Fruit fly (Drosophila melanogaster): ENCODE measurements around the gene jv.
A peak's percentile ranks its signal among the peaks of the same experiment; 100 is the strongest.

The jv gene

DNA sequence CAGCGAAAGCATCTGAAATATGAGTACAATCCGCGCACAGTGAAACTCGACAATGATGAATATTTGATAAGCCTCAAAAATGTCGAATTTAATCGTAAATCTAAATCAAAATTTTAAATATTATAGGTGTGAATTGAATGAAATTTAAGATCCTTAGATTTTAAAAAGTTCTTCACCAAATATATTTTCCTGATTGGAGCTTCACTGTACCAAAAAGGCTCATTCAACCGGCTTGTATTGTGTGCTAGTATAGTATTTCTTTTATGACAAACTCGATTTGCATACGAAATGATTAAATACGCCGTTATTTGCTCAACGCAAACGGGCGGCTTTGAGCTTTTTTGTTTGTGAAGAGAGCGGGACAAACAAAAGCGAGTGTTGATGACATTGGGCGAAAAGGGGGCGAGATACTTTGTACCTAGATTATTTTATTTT lies 36.3 kb downstream of the jv start:
- TF ChIP-seq tj (GFP tag; optimal IDR thresholded peaks at IDR 0.05) (peak; percentile 95), CG12768 (GFP tag; optimal IDR thresholded peaks at IDR 0.05) (peak; percentile 91), CG1620 (GFP tag; optimal IDR thresholded peaks at IDR 0.05) (peak; percentile 80), kay (GFP tag; ENCODE audit: borderline replicate concordance) (peak; percentile 99), Crg-1 (GFP tag; optimal IDR thresholded peaks at IDR 0.05) (peak; percentile 72), CG7101 (tag; optimal IDR thresholded peaks at IDR 0.05) (peak; percentile 96), ovo (GFP tag; optimal IDR thresholded peaks at IDR 0.05) (peak; percentile 87), CG7045 (GFP tag; optimal IDR thresholded peaks at IDR 0.05) (peak; percentile 95), CG14711 (tag; optimal IDR thresholded peaks at IDR 0.05) (peak; percentile 92), CG11617 (GFP tag; optimal IDR thresholded peaks at IDR 0.05) (peak; percentile 93), Hr96 (GFP tag; optimal IDR thresholded peaks at IDR 0.05) (peak; percentile 81), CG5204 (GFP tag; optimal IDR thresholded peaks at IDR 0.05) (peak; percentile 91), Mnt (GFP tag; optimal IDR thresholded peaks at IDR 0.05) (peak; percentile 83), cic (GFP tag; optimal IDR thresholded peaks at IDR 0.05) (peak; percentile 92), Clk (GFP tag; optimal IDR thresholded peaks at IDR 0.05) (peak; percentile 82), toe (GFP tag; optimal IDR thresholded peaks at IDR 0.05) (peak; percentile 90), CG33017 (tag; optimal IDR thresholded peaks at IDR 0.05) (peak; percentile 95), bab1 (GFP tag; optimal IDR thresholded peaks at IDR 0.05) (peak; percentile 92), pad (GFP tag; optimal IDR thresholded peaks at IDR 0.05) (peak; percentile 76), cnc (optimal IDR thresholded peaks at IDR 0.05) (no peak)

DNA sequence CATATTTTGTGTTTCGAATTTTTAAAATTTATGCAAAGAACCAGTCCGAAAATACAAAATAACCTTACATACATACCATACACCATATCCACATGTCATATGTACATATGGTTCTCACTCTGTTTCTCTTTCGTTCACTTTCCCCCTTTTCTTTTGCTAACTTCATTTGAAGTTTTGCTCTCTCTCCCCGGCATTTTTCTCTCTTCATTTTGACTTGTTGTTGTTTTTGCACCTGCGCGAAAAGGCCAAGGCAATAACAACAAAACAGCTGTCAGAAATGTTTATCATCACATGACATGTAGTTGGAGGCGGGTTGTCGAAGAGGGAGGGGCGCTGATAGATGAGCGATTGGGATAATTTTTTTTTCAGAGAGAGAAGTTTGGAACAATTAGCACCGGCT lies 36.9 kb downstream of the jv start:
- no peak for TF ChIP-seq Mnt (GFP tag; optimal IDR thresholded peaks at IDR 0.05)
- no peak for TF ChIP-seq Clk (GFP tag; optimal IDR thresholded peaks at IDR 0.05)
- no peak for TF ChIP-seq CG12768 (GFP tag; optimal IDR thresholded peaks at IDR 0.05)
- no peak for TF ChIP-seq CG14711 (tag; optimal IDR thresholded peaks at IDR 0.05)
- no peak for TF ChIP-seq CG11617 (GFP tag; optimal IDR thresholded peaks at IDR 0.05)
- no peak for TF ChIP-seq CG7101 (tag; optimal IDR thresholded peaks at IDR 0.05)
- no peak for TF ChIP-seq CG33017 (tag; optimal IDR thresholded peaks at IDR 0.05)

DNA sequence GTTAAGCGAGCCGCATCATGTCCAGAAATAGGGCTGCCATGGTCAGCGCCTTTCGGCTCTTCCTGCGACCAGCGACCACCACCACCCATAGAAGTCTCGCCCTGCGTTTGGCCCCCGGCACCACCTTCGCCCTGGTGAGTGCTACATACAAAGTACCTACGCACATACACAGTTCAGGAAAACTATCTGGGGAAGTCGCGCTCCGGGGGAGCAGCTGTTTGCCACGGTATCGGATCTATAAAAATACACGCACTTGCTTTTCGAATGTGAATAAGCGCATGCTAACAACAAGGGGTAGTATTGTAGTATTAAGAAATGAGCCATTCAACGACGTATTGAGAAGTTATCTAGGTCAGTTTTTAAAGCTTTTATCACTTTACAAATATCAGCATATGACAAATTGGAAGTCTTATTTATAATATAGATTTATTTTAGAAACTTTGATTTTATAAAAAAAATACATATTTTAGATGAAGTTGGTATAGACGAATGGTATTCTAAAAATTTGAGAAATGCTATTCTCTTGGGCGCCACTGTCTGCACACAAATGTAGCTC lies 37.4 kb downstream of the jv start:
- TF ChIP-seq Clk (GFP tag; optimal IDR thresholded peaks at IDR 0.05): no peak
- TF ChIP-seq Crg-1 (GFP tag; optimal IDR thresholded peaks at IDR 0.05): no peak
- no peak for TF ChIP-seq bab1 (GFP tag; optimal IDR thresholded peaks at IDR 0.05)
- no peak for TF ChIP-seq CG14711 (tag; optimal IDR thresholded peaks at IDR 0.05)
- TF ChIP-seq CG7045 (GFP tag; optimal IDR thresholded peaks at IDR 0.05): no peak

- peak; percentile 72 for TF ChIP-seq pad (GFP tag; optimal IDR thresholded peaks at IDR 0.05)
- no peak for TF ChIP-seq Hr96 (GFP tag; optimal IDR thresholded peaks at IDR 0.05)
Observed at dm6 chr3L:6550978-6551339, 38.3 kb downstream of the jv start.

DNA sequence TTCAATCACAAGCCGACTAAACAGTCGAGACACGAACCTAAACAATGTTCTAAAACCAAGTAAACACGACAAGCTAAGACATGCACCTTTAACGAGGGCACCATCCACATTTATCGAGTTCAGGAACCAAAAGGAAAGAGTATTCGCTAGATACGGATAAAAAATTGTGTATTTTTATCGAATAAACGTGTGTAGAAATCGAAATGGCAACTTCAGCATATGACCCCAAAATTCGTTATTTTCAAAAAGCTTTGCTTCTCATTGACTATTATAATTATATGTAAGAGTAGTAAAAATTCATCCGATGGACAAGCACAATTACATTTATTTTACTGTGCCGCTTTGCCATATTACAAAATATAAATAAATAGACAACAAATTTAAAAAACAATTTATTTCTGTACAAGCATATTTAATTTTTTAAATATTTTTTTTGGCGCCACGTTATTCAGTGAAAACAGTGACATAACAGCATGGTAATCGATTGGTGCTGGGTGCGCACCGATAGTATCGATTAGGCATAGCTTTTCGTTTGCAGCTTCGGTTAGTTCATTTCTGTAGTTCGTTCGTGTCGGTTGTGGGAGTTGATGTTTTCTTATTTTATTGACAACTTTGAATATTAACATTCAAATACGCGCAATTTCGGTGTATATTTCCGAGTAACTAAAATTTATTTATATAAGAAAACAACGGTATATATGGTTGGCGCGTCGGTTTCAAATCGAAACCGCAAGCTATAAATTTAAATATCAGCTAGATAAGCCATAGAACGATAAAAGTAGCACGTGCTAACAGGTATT lies 38.9 kb downstream of the jv start, which contains the start of gene MCU:
TSS of gene MCU (plus strand) at position 561 of the 800 bp plus-strand sequence.
- no peak for TF ChIP-seq CG33017 (tag; optimal IDR thresholded peaks at IDR 0.05)
- TF ChIP-seq CG14711 (tag; optimal IDR thresholded peaks at IDR 0.05): peak; percentile 13
- peak; percentile 30 for TF ChIP-seq tj (GFP tag; optimal IDR thresholded peaks at IDR 0.05)
- peak; percentile 65 for TF ChIP-seq Mnt (GFP tag; optimal IDR thresholded peaks at IDR 0.05)
- peak; percentile 22 for TF ChIP-seq bab1 (GFP tag; optimal IDR thresholded peaks at IDR 0.05)
- peak; percentile 13 for TF ChIP-seq CG1620 (GFP tag; optimal IDR thresholded peaks at IDR 0.05)
- no peak for TF ChIP-seq CG12768 (GFP tag; optimal IDR thresholded peaks at IDR 0.05)
- peak; percentile 35 for TF ChIP-seq CG5204 (GFP tag; optimal IDR thresholded peaks at IDR 0.05)
- TF ChIP-seq kay (GFP tag; ENCODE audit: borderline replicate concordance): peak; percentile 88

DNA sequence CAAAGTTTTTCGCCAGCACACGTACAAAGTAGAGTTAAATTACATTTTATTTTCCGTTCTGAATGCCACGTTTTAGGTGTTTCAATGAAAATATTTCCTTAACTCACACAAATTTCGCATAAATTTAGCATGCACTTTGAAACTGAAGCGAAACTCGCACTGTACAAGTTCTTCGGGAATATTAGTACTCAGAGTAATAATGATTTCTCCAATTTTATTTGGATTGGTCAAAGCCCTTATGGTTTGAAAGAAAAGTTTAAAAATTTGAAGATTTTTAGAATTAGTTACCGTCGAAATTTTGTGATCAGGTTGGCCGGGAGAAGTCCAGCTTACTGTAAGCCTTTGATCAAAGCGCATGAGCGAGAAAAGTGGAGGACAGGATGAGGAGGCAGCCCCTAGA lies 58.9 kb downstream of the jv start, which contains the start of gene betaTub65B:
TSS of gene betaTub65B (plus strand) at position 301 of the 400 bp plus-strand sequence.
- TF ChIP-seq Hr96 (GFP tag; optimal IDR thresholded peaks at IDR 0.05): no peak
- no peak for TF ChIP-seq CG14711 (tag; optimal IDR thresholded peaks at IDR 0.05)
- TF ChIP-seq ovo (GFP tag; optimal IDR thresholded peaks at IDR 0.05): no peak

DNA sequence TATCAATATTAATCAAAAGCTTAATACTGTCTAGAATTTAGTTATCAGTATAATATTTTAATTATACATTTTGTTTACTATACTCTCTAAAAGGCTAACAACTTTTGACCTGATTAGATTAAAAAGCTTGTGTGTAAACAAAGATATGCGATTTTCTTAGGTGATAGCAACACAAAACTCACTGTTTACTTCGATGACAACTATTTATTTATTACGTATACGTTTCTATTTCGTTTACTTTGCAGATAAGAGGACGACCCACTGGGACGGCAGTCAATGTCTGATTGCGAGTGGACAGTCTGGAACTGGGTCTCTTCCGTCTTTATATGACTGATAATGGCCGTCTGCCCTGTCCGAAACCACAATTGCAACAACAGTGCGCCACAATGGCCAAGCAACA lies 66.5 kb downstream of the jv start:
- TF ChIP-seq toe (GFP tag; optimal IDR thresholded peaks at IDR 0.05) (peak; percentile 44), CG1620 (GFP tag; optimal IDR thresholded peaks at IDR 0.05) (peak; percentile 44), pad (GFP tag; optimal IDR thresholded peaks at IDR 0.05) (peak; percentile 59), cic (GFP tag; optimal IDR thresholded peaks at IDR 0.05) (peak; percentile 98), bab1 (GFP tag; optimal IDR thresholded peaks at IDR 0.05) (no peak), Mnt (GFP tag; optimal IDR thresholded peaks at IDR 0.05) (peak; percentile 61), CG33017 (tag; optimal IDR thresholded peaks at IDR 0.05) (peak; percentile 89), ovo (GFP tag; optimal IDR thresholded peaks at IDR 0.05) (peak; percentile 89), Hr96 (GFP tag; optimal IDR thresholded peaks at IDR 0.05) (no peak), cnc (optimal IDR thresholded peaks at IDR 0.05) (no peak), tj (GFP tag; optimal IDR thresholded peaks at IDR 0.05) (peak; percentile 34), CG11617 (GFP tag; optimal IDR thresholded peaks at IDR 0.05) (peak; percentile 89), CG7045 (GFP tag; optimal IDR thresholded peaks at IDR 0.05) (peak; percentile 84), kay (GFP tag; ENCODE audit: borderline replicate concordance) (peak; percentile 81), CG14711 (tag; optimal IDR thresholded peaks at IDR 0.05) (peak; percentile 69), Crg-1 (GFP tag; optimal IDR thresholded peaks at IDR 0.05) (peak; percentile 93), CG5204 (GFP tag; optimal IDR thresholded peaks at IDR 0.05) (no peak), CG12768 (GFP tag; optimal IDR thresholded peaks at IDR 0.05) (peak; percentile 93), CG7101 (tag; optimal IDR thresholded peaks at IDR 0.05) (peak; percentile 88), Clk (GFP tag; optimal IDR thresholded peaks at IDR 0.05) (peak; percentile 58)
